Worm (Caenorhabditis elegans) whole organism, L4 larva: ENCODE measurements around the gene Y39B6A.10.
"Not testable (repeated sequence)": the region's sequence is repeated elsewhere in the genome, so short reads cannot be mapped to it uniquely, and the experiment has no call there.

Source experiments
- F26F4.8 ChIP-seq: fragments of 200-800 bp; sonication (Bioruptor generic); conservative IDR thresholded peaks from 2 replicates; pipeline ENCODE4 v1.3.6; 2022; ENCODE audit warnings: missing genetic modification characterization, missing compliant biosample characterization
- aly-2 ChIP-seq: sonication (generic microtip); optimal IDR thresholded peaks from 2 replicates; lab custom pipeline; 2018; ENCODE audit warnings: missing biosample characterization, missing genetic modification characterization
- ama-1 ChIP-seq: fragments of 150-350 bp; optimal IDR thresholded peaks from 2 replicates; lab custom pipeline; 2014; ENCODE audit warnings: inconsistent platforms, mixed read lengths
- spr-3 ChIP-seq: fragments of 200-800 bp; sonication (Bioruptor generic); optimal IDR thresholded peaks from 2 replicates; lab custom pipeline; 2018; ENCODE audit warnings: mild to moderate bottlenecking, missing genetic modification characterization, missing compliant biosample characterization
- unc-62 ChIP-seq, 3 experiments: fragments of 150-350 bp in 1 of 3; sonication (generic microtip); optimal IDR thresholded peaks in 2 of 3; peaks in 1 of 3; 1 replicate in 1 of 3; 2 replicates in 2 of 3; lab custom pipeline; 2014 to 2017; ENCODE audit warnings: missing biosample characterization in 3 of 3, missing genetic modification characterization in 3 of 3, missing genetic modification reagents in 3 of 3, missing genotype in 1 of 3

ce11 chrV:19100139-19100538 lies 33.3 kb downstream of the Y39B6A.10 start:
- not testable (repeated sequence) for TF ChIP-seq spr-3 (GFP tag; lab: Kevin White, UChicago); aly-2 (tag; lab: Kevin White, UChicago); F26F4.8; ama-1 (lab: Kevin White, UChicago); unc-62 (GFP tag; optimal IDR thresholded peaks at IDR 0.05 in 1 of 2; lab: Kevin White, UChicago); unc-62 (tag; optimal IDR thresholded peaks at IDR 0.05; lab: Kevin White, UChicago)
